Worm (Caenorhabditis elegans) whole organism, L4/young adult: Measurements from ENCODE around the gene szy-4.
A peak's percentile ranks its signal among the peaks of the same experiment; 100 is the strongest.

Source experiments
- W03F9.2 ChIP-seq: fragments of 150-350 bp; optimal IDR thresholded peaks from 2 replicates; lab custom pipeline; 2014; ENCODE audit warnings: missing biosample characterization, missing genetic modification characterization
- him-1 ChIP-seq: sonication (generic microtip); optimal IDR thresholded peaks from 2 replicates; lab custom pipeline; 2016; ENCODE audit warnings: missing genotype, missing genetic modification reagents, missing genetic modification characterization, missing compliant biosample characterization

The szy-4 gene

ce11 chrII:6250782-6251461 lies 52.4 kb downstream of the szy-4 start, which contains the start of gene phb-2:
Gene phb-2, plus strand, starts transcription at chrII:6251411.
- TF ChIP-seq W03F9.2 (tag; lab: Kevin White, UChicago) = peak; percentile 75
- no peak for TF ChIP-seq him-1 (tag; lab: Kevin White, UChicago)
